Fruit fly (Drosophila melanogaster): ENCODE measurements around the gene CG11322.
A peak's percentile ranks its signal among the peaks of the same experiment; 100 is the strongest.

The CG11322 gene

dm6 chr2L:6787029-6787972, 27.9 kb upstream of the CG11322 start (continued):
- TF ChIP-seq caup (GFP tag; optimal IDR thresholded peaks at IDR 0.05; ENCODE audit: severe bottlenecking) (peak; percentile 91), zfh2 (GFP tag; optimal IDR thresholded peaks at IDR 0.05) (peak; percentile 97), MBD-R2 (GFP tag; IDR thresholded peaks at IDR 0.05) (peak; percentile 39; the same call in 1 of the 2 replicates), lab (GFP tag; optimal IDR thresholded peaks at IDR 0.05) (peak; percentile 93), mirr (GFP tag; optimal IDR thresholded peaks at IDR 0.05) (peak; percentile 68), corto (GFP tag; optimal IDR thresholded peaks at IDR 0.05) (peak; percentile 5)

dm6 chr2L:6786674-6787028, 27.2 kb upstream of the CG11322 start, which contains the start of gene nrv1:
Gene nrv1 (minus strand): TSS chr2L:6786861.
- 0 out of 3 replicates have a peak, but pooled peaks have one; percentile 29 for TF ChIP-seq Opbp (GFP tag; IDR thresholded peaks at IDR 0.05; ENCODE audit: partially characterized antibody)
- 0 out of 2 replicates have a peak, but pooled peaks have one; percentile 38 for TF ChIP-seq Scr (GFP tag; IDR thresholded peaks at IDR 0.05; ENCODE audit: partially characterized antibody)
- TF ChIP-seq CG13287 (GFP tag; IDR thresholded peaks at IDR 0.05; ENCODE audit: partially characterized antibody) = peak; percentile 56
- peak; percentile 63; the same call in 1 of the 2 replicates for TF ChIP-seq Bgb (GFP tag; IDR thresholded peaks at IDR 0.05; ENCODE audit: partially characterized antibody)
- peak; percentile 85; the same call in 2 of the 4 replicates for TF ChIP-seq chinmo (GFP tag; IDR thresholded peaks at IDR 0.05; ENCODE audit: partially characterized antibody)
- peak; percentile 78 to 86 for TF ChIP-seq Trl (optimal IDR thresholded peaks at IDR 0.05)
- TF ChIP-seq Trl (GFP tag; optimal IDR thresholded peaks at IDR 0.05) = no peak
- peak; percentile 73; the same call in 1 of the 2 replicates for TF ChIP-seq crol (GFP tag; IDR thresholded peaks at IDR 0.05)
- no peak for TF ChIP-seq trh (GFP tag; optimal IDR thresholded peaks at IDR 0.05)
- TF ChIP-seq CG12391 (tag; optimal IDR thresholded peaks at IDR 0.05) = no peak
- no peak for TF ChIP-seq NC2β (GFP tag; optimal IDR thresholded peaks at IDR 0.05)
- TF ChIP-seq CG17912 (GFP tag; optimal IDR thresholded peaks at IDR 0.05) = no peak
- no peak for TF ChIP-seq grn (GFP tag; optimal IDR thresholded peaks at IDR 0.05)
- no peak for TF ChIP-seq CG17186 (GFP tag; optimal IDR thresholded peaks at IDR 0.05)
- no peak for TF ChIP-seq CG10959 (GFP tag; IDR thresholded peaks at IDR 0.05)
- TF ChIP-seq D19A (tag; optimal IDR thresholded peaks at IDR 0.05) = no peak
- peak; percentile 84 for TF ChIP-seq z (GFP tag; IDR thresholded peaks at IDR 0.05)
- peak; percentile 51; the same call in 1 of the 2 replicates for TF ChIP-seq ato (GFP tag; IDR thresholded peaks at IDR 0.05; ENCODE audit: partially characterized antibody)
- peak; percentile 21; the same call in 1 of the 3 replicates for TF ChIP-seq CG34224 (GFP tag; IDR thresholded peaks at IDR 0.05; ENCODE audit: partially characterized antibody)
- peak; percentile 17; the same call in 2 of the 3 replicates for TF ChIP-seq ci (GFP tag; IDR thresholded peaks at IDR 0.05)
- peak; percentile 14 for TF ChIP-seq cg (GFP tag; optimal IDR thresholded peaks at IDR 0.05)
- no peak for TF ChIP-seq H2.0 (GFP tag; IDR thresholded peaks at IDR 0.05)
- TF ChIP-seq unc-4 (GFP tag; IDR thresholded peaks at IDR 0.05; ENCODE audit: partially characterized antibody) = peak; percentile 38; the same call in 1 of the 2 replicates
- no peak for TF ChIP-seq CG11398 (GFP tag; optimal IDR thresholded peaks at IDR 0.05)
- peak; percentile 75 for TF ChIP-seq HLHmδ (GFP tag; optimal IDR thresholded peaks at IDR 0.05)
- no peak for TF ChIP-seq slp2 (GFP tag; optimal IDR thresholded peaks at IDR 0.05)
- peak; percentile 56; the same call in 1 of the 2 replicates for TF ChIP-seq amos (GFP tag; IDR thresholded peaks at IDR 0.05; ENCODE audit: partially characterized antibody)
- TF ChIP-seq CG13123 (GFP tag; optimal IDR thresholded peaks at IDR 0.05) = no peak
- TF ChIP-seq gro (GFP tag; optimal IDR thresholded peaks at IDR 0.05) = no peak
- TF ChIP-seq bbx (GFP tag; IDR thresholded peaks at IDR 0.05; ENCODE audit: partially characterized antibody) = peak; percentile 69
- TF ChIP-seq CG8290 (GFP tag; optimal IDR thresholded peaks at IDR 0.05) = no peak
- peak in 1 of 2 experiments; percentile 28 for TF ChIP-seq CG8290 (tag; optimal IDR thresholded peaks at IDR 0.05)
- TF ChIP-seq mld (GFP tag; IDR thresholded peaks at IDR 0.05; ENCODE audit: partially characterized antibody) = 0 out of 3 replicates have a peak, but pooled peaks have one; percentile 12
- no peak for TF ChIP-seq CG7357 (GFP tag; IDR thresholded peaks at IDR 0.05)
- TF ChIP-seq Six4 (GFP tag; optimal IDR thresholded peaks at IDR 0.05) = no peak
- TF ChIP-seq sqz (GFP tag; optimal IDR thresholded peaks at IDR 0.05) = no peak
- TF ChIP-seq CG2889 (GFP tag; IDR thresholded peaks at IDR 0.05) = no peak
- peak; percentile 91 for TF ChIP-seq Jarid2 (GFP tag; optimal IDR thresholded peaks at IDR 0.05)
- TF ChIP-seq CG42726 (GFP tag; IDR thresholded peaks at IDR 0.05; ENCODE audit: partially characterized antibody) = peak; percentile 81

All from whole organism, embryonic.